Worm (Caenorhabditis elegans): Measurements from ENCODE around the gene R03A10.5.

The R03A10.5 gene

DNA sequence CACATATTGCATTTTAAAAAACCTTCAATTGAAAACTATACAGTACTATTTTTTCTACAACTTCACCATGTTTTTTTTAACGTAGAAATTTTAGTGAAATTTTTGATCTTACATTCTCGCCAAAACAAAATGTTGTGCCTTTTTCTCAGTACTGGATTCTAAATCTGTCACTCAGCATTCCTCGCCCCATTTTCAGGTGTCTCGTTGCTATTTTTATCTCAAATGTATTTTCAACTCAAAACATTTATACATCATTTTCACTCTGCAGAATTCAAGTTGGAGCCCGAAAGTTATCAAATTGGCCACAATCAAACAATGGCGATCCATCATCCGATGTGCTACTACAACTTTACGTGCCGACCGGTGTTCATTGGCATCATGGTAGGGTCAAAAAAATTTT, 19.5 kb downstream of the R03A10.5 start, which contains the start of gene sprr-1:
Gene sprr-1, plus strand, starts transcription at position 269 of the 400 bp plus-strand sequence.
- TF ChIP-seq lin-39 (tag; optimal IDR thresholded peaks at IDR 0.05) (no peak), fkh-2 (tag; optimal IDR thresholded peaks at IDR 0.05) (no peak), lsy-12 (tag; optimal IDR thresholded peaks at IDR 0.05) (no peak), eor-1 (tag; optimal IDR thresholded peaks at IDR 0.05) (no peak), lin-15B (tag; optimal IDR thresholded peaks at IDR 0.05) (no peak), mml-1 (tag; optimal IDR thresholded peaks at IDR 0.05) (no peak), zag-1 (tag; optimal IDR thresholded peaks at IDR 0.05) (no peak), nhr-11 (tag; optimal IDR thresholded peaks at IDR 0.05) (no peak), hmg-11 (tag; optimal IDR thresholded peaks at IDR 0.05) (no peak), sea-2 (GFP tag; optimal IDR thresholded peaks at IDR 0.05) (no peak), nhr-237 (tag; optimal IDR thresholded peaks at IDR 0.05) (no peak), nhr-23 (tag; optimal IDR thresholded peaks at IDR 0.05) (no peak), R02D3.7 (tag; optimal IDR thresholded peaks at IDR 0.05) (no peak)

DNA sequence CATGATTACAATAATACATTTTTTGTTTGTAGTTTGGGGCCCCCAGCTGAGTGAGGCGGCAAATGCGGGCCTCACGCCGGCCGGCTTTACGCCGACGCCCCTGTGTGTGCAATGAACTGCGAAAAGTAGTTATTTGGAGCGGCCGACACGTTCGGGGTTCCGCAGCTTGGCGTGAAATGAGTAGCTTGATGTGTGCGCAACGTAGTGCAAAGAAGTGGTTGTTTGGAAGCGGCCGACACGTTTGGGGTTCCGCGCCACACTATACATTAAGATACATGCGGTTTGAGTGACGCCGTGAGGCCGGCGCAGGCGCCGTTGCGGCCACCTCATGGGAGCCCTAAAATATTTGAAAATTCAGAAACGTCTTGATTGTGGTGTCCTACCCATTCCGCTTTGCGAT, 22.1 kb downstream of the R03A10.5 start:
- TF ChIP-seq nhr-43 (tag; optimal IDR thresholded peaks at IDR 0.05; ENCODE audit: poor library complexity, severe bottlenecking), result no peak
- no peak for TF ChIP-seq ama-1 (optimal IDR thresholded peaks at IDR 0.05)
- TF ChIP-seq ceh-28 (tag; optimal IDR thresholded peaks at IDR 0.05), result no peak
- TF ChIP-seq ZK546.5 (tag; optimal IDR thresholded peaks at IDR 0.05), result no peak

DNA sequence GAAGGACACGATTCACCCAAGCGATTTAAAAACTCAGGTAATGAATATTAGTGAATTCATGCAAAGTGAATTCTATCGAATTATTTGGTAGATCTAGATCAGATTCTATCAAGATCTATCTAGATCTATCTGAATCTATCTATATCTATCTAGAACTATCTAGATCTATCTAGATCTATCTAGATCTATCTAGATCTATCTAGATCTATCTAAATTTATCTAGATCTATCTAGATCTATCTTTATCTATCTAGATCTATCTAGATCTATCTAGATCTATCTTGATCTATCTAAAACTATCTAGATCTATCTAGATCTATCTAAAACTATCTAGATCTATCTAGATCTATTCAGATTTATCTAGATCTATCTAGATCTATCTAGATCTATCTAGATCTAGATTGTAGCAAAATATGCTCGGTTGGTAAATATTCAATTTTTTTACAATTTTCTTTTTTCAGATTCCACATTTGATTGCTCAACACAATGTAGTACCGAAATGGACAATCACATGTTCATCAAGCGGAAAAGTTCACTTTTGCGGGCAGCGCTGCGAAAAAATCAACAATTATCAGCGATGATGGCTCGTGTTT, 23.5 kb downstream of the R03A10.5 start:
- no peak for TF ChIP-seq ceh-82 (tag; optimal IDR thresholded peaks at IDR 0.05)
- TF ChIP-seq elt-1 (tag; optimal IDR thresholded peaks at IDR 0.05), result peak; percentile 98
- no peak for TF ChIP-seq lin-15B (tag; optimal IDR thresholded peaks at IDR 0.05)

DNA sequence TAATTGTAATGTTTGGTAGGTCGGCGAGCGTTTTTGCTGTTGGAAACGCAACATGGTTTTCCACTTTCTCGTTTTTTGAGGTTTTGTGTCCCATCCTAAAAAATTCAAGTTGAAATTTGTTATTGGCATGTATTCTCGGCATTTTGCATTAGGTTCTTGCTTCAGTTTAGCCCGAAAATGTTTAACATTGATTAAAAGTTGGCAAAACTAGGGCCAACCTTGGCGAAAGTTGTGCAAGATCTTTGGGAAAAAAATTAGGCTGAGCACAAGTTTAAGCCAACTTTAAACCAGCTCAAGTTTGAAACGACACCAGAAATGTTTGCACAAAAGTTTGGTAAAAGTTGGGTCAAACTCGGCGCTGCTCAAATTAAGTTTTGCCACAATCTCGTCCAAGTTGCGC, 30.8 kb downstream of the R03A10.5 start, which contains the start of gene exc-1:
Gene exc-1, minus strand, starts transcription at position 101 of the 400 bp plus-strand sequence.
- TF ChIP-seq unc-62 (GFP tag; optimal IDR thresholded peaks at IDR 0.05) (no peak), fkh-2 (tag; optimal IDR thresholded peaks at IDR 0.05) (no peak), jun-1 (tag; optimal IDR thresholded peaks at IDR 0.05) (no peak), elt-3 (tag; optimal IDR thresholded peaks at IDR 0.05) (no peak), lin-15B (tag; optimal IDR thresholded peaks at IDR 0.05) (no peak), aly-2 (tag; optimal IDR thresholded peaks at IDR 0.05) (no peak), ZK546.5 (tag; optimal IDR thresholded peaks at IDR 0.05) (no peak), tbx-2 (tag; optimal IDR thresholded peaks at IDR 0.05) (no peak), fos-1 (tag; optimal IDR thresholded peaks at IDR 0.05) (no peak), skn-1 (tag; optimal IDR thresholded peaks at IDR 0.05) (no peak), ztf-11 (tag; optimal IDR thresholded peaks at IDR 0.05) (no peak), nhr-76 (tag; optimal IDR thresholded peaks at IDR 0.05) (no peak)

DNA sequence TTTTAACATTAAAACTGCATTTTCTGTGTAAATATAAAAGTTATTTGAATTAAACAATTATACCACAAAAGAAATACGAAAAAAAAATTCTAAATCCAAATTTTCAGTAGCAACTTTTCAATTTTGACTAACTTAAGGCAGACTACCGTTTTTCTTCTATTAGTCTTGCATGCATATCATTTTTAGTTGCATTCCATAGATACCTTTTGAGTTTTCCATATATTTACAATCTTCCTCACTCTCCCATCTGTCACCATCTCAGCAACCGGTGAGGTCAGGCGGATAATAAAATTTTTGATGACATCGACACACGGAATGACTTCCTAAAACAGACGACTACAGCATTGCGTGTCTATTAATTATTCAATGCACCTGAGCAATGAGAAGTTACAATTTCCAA, 32.2 kb downstream of the R03A10.5 start, which contains the start of gene gcy-36:
Gene gcy-36, plus strand, starts transcription at position 301 of the 400 bp plus-strand sequence.
- TF ChIP-seq nhr-67 (tag; optimal IDR thresholded peaks at IDR 0.05) (no peak), daf-12 (tag; optimal IDR thresholded peaks at IDR 0.05) (no peak), lin-39 (tag; optimal IDR thresholded peaks at IDR 0.05) (no peak), skn-1 (tag; optimal IDR thresholded peaks at IDR 0.05) (no peak), nhr-76 (tag; optimal IDR thresholded peaks at IDR 0.05) (no peak), jun-1 (tag; optimal IDR thresholded peaks at IDR 0.05) (no peak)

DNA sequence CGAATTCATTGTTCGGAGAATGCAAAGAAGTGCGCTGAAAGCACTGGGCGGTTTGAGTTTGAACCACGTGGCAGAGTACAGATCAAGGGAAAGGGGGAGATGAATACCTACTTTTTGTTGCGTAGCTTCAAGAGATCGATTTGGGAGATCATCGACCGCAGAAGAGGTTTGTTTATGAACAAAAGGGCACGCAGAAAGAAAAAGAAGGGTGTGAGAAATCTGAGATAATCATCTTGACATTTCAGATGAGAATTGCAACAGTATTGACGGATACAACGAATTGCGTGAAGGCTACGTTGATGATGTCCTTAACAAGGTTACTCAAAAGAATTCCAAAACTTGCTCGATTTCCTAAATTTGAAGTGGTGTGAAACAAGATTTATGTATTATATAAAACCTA, 38.7 kb downstream of the R03A10.5 start:
- TF ChIP-seq nhr-43 (tag; optimal IDR thresholded peaks at IDR 0.05; ENCODE audit: poor library complexity, severe bottlenecking) (no peak), aly-2 (tag; optimal IDR thresholded peaks at IDR 0.05) (no peak), nhr-28 (tag; optimal IDR thresholded peaks at IDR 0.05) (no peak), unc-62 (GFP tag; optimal IDR thresholded peaks at IDR 0.05) (no peak), egl-5 (tag; optimal IDR thresholded peaks at IDR 0.05) (no peak), ZK546.5 (tag; optimal IDR thresholded peaks at IDR 0.05) (no peak), ama-1 (optimal IDR thresholded peaks at IDR 0.05) (no peak), nhr-11 (tag; optimal IDR thresholded peaks at IDR 0.05) (no peak), nhr-25 (tag; optimal IDR thresholded peaks at IDR 0.05) (peak; percentile 58), skn-1 (tag; optimal IDR thresholded peaks at IDR 0.05) (no peak), ztf-4 (tag; optimal IDR thresholded peaks at IDR 0.05) (no peak), ztf-11 (tag; optimal IDR thresholded peaks at IDR 0.05) (no peak), eor-1 (tag; optimal IDR thresholded peaks at IDR 0.05) (no peak), daf-12 (tag; optimal IDR thresholded peaks at IDR 0.05) (no peak), elt-1 (tag; optimal IDR thresholded peaks at IDR 0.05) (peak; percentile 67), ceh-16 (tag; optimal IDR thresholded peaks at IDR 0.05) (no peak), R02D3.7 (tag; optimal IDR thresholded peaks at IDR 0.05) (no peak)

Measured in whole organism, L3 larva.